Fruit fly (Drosophila melanogaster) whole organism, embryonic: ENCODE data around the gene CG4956.

Experiments
- Atf6 ChIP-seq: fragments of 200-800 bp; sonication (Bioruptor generic); IDR thresholded peaks from 2 replicates; pipeline ENCODE4 v1.3.6; 2022; ENCODE audit warnings: missing biosample characterization, missing genetic modification characterization
- Bdp1 ChIP-seq: fragments of 200-800 bp; sonication (Bioruptor generic); optimal IDR thresholded peaks from 3 replicates; lab custom pipeline; 2016; ENCODE audit warnings: missing biosample characterization, missing genetic modification characterization
- Bteb2 ChIP-seq: fragments of 200-800 bp; sonication (Bioruptor generic); optimal IDR thresholded peaks from 2 replicates; lab custom pipeline; 2016; ENCODE audit warnings: missing biosample characterization, missing genetic modification characterization
- CG10959 ChIP-seq: fragments of 200-800 bp; sonication (Bioruptor generic); IDR thresholded peaks from 2 replicates; pipeline ENCODE4 v1.3.6; 2022; ENCODE audit warnings: missing biosample characterization, missing genetic modification characterization
- CG12155 ChIP-seq: fragments of 200-800 bp; sonication (Bioruptor generic); optimal IDR thresholded peaks from 3 replicates; lab custom pipeline; 2016; ENCODE audit warnings: missing biosample characterization, missing genetic modification characterization
- CG12219 ChIP-seq: fragments of 200-800 bp; sonication (Bioruptor generic); optimal IDR thresholded peaks from 3 replicates; lab custom pipeline; 2018; ENCODE audit warnings: missing biosample characterization, mild to moderate bottlenecking, missing genetic modification characterization
- CG13424 ChIP-seq: fragments of 200-800 bp; sonication (Bioruptor generic); optimal IDR thresholded peaks from 2 replicates; lab custom pipeline; 2019; ENCODE audit warnings: missing biosample characterization, mild to moderate bottlenecking, missing genetic modification characterization, moderate library complexity
- CG14441 ChIP-seq: fragments of 200-800 bp; sonication (Bioruptor generic); IDR thresholded peaks from 2 replicates; pipeline ENCODE4 v1.3.6; 2022; ENCODE audit warnings: missing biosample characterization, missing genetic modification characterization
- CG15514 ChIP-seq: fragments of 200-800 bp; sonication (Bioruptor generic); optimal IDR thresholded peaks from 3 replicates; lab custom pipeline; 2017; ENCODE audit warnings: missing biosample characterization, missing genetic modification characterization, mild to moderate bottlenecking, moderate library complexity, missing genetic modification reagents
- CG16815 ChIP-seq: fragments of 200-800 bp; sonication (Bioruptor generic); optimal IDR thresholded peaks from 3 replicates; lab custom pipeline; 2017; ENCODE audit warnings: missing biosample characterization, mild to moderate bottlenecking, missing genetic modification characterization
- CG17568 ChIP-seq: fragments of 200-800 bp; sonication (Bioruptor generic); optimal IDR thresholded peaks from 2 replicates; lab custom pipeline; 2018; ENCODE audit warnings: missing biosample characterization, mild to moderate bottlenecking, missing genetic modification characterization, moderate library complexity
- CG32532 ChIP-seq: fragments of 200-800 bp; sonication (Bioruptor generic); IDR thresholded peaks from 2 replicates; pipeline ENCODE4 v1.3.6; 2022; ENCODE audit warnings: missing biosample characterization, missing genetic modification characterization
- CG34376 ChIP-seq: fragments of 200-800 bp; sonication (Bioruptor generic); optimal IDR thresholded peaks from 2 replicates; lab custom pipeline; 2018; ENCODE audit warnings: missing biosample characterization, mild to moderate bottlenecking, missing genetic modification characterization
- CG3838 ChIP-seq: fragments of 200-800 bp; sonication (Bioruptor generic); optimal IDR thresholded peaks from 3 replicates; lab custom pipeline; 2016; ENCODE audit warnings: missing biosample characterization, missing genetic modification characterization
- CG3847 ChIP-seq: fragments of 200-800 bp; sonication (Bioruptor generic); IDR thresholded peaks from 2 replicates; pipeline ENCODE4 v1.3.6; 2022; ENCODE audit warnings: missing biosample characterization, missing genetic modification characterization
- CG3995 ChIP-seq: fragments of 200-800 bp; sonication (Bioruptor generic); optimal IDR thresholded peaks from 3 replicates; lab custom pipeline; 2016; ENCODE audit warnings: missing biosample characterization, missing genetic modification characterization
- CG7357 ChIP-seq: fragments of 200-800 bp; sonication (Bioruptor generic); IDR thresholded peaks from 3 replicates; pipeline ENCODE4 v1.3.6; 2022; ENCODE audit warnings: missing biosample characterization, missing genetic modification characterization
- CG7928 ChIP-seq: fragments of 200-800 bp; sonication (Bioruptor generic); optimal IDR thresholded peaks from 2 replicates; lab custom pipeline; 2017; ENCODE audit warnings: missing biosample characterization, mild to moderate bottlenecking, missing genetic modification characterization
- CG8765 ChIP-seq: fragments of 200-800 bp; sonication (Bioruptor generic); IDR thresholded peaks from 2 replicates; pipeline ENCODE4 v1.3.6; 2022; ENCODE audit warnings: missing biosample characterization, missing genetic modification characterization
- CG9727 ChIP-seq: fragments of 200-800 bp; sonication (Bioruptor generic); optimal IDR thresholded peaks from 3 replicates; lab custom pipeline; 2017; ENCODE audit warnings: missing biosample characterization, mild to moderate bottlenecking, missing genetic modification characterization
- CG9876 ChIP-seq: fragments of 200-800 bp; sonication (Bioruptor generic); optimal IDR thresholded peaks from 2 replicates; lab custom pipeline; 2016; ENCODE audit warnings: missing biosample characterization, missing genetic modification characterization
- CTCF ChIP-seq: fragments of 200-800 bp; sonication (Bioruptor generic); optimal IDR thresholded peaks from 2 replicates; lab custom pipeline; 2017; ENCODE audit warnings: missing biosample characterization, mild to moderate bottlenecking, missing genetic modification characterization, moderate library complexity
- Dip2 ChIP-seq: fragments of 200-800 bp; sonication (Bioruptor generic); IDR thresholded peaks from 2 replicates; pipeline ENCODE4 v1.3.6; 2022; ENCODE audit warnings: missing biosample characterization, missing genetic modification characterization
- Doc2 ChIP-seq: fragments of 200-800 bp; sonication (Bioruptor generic); IDR thresholded peaks from 2 replicates; pipeline ENCODE4 v1.3.6; 2022; ENCODE audit warnings: missing biosample characterization, missing genetic modification characterization
- Dref ChIP-seq: fragments of 200-800 bp; sonication (Bioruptor generic); IDR thresholded peaks from 2 replicates; pipeline ENCODE4 v1.3.6; 2022; ENCODE audit warnings: missing biosample characterization, missing genetic modification characterization
- GATAe ChIP-seq: fragments of 200-800 bp; sonication (Bioruptor generic); conservative IDR thresholded peaks from 2 replicates; pipeline ENCODE4 v1.3.6; 2022; ENCODE audit warnings: missing biosample characterization, missing genetic modification characterization
- HLH4C ChIP-seq: fragments of 200-800 bp; sonication (Bioruptor generic); IDR thresholded peaks from 3 replicates; pipeline ENCODE4 v1.3.6; 2022; ENCODE audit warnings: missing biosample characterization, missing genetic modification characterization; ENCODE audit not compliant: partially characterized antibody
- Oaz ChIP-seq: fragments of 200-800 bp; sonication (Bioruptor generic); IDR thresholded peaks from 2 replicates; pipeline ENCODE4 v1.3.6; 2022; ENCODE audit warnings: missing biosample characterization, missing genetic modification characterization
- Pdp1 ChIP-seq, 2 experiments: fragments of 200-800 bp; sonication (Bioruptor generic); optimal IDR thresholded peaks; 3 replicates each; lab custom pipeline; 2016; ENCODE audit warnings: missing biosample characterization in 2 of 2, missing genetic modification characterization in 2 of 2, mild to moderate bottlenecking in 1 of 2, moderate library complexity in 1 of 2
- Rx ChIP-seq: fragments of 200-800 bp; sonication (Bioruptor generic); IDR thresholded peaks from 2 replicates; pipeline ENCODE4 v1.3.6; 2022; ENCODE audit warnings: missing biosample characterization, missing genetic modification characterization
- Scr ChIP-seq: fragments of 200-800 bp; sonication (Bioruptor generic); IDR thresholded peaks from 2 replicates; pipeline ENCODE4 v1.3.6; 2022; ENCODE audit warnings: missing biosample characterization, missing genetic modification characterization; ENCODE audit not compliant: partially characterized antibody
- Sry-δ ChIP-seq: fragments of 200-800 bp; sonication (Bioruptor generic); optimal IDR thresholded peaks from 2 replicates; lab custom pipeline; 2016; ENCODE audit warnings: missing biosample characterization, missing genetic modification characterization
- Stat92E ChIP-seq, 3 experiments: fragments of >200 bp in 2 of 3; fragments of 200-800 bp in 1 of 3; sonication (Bioruptor generic) in 1 of 3; optimal IDR thresholded peaks; 2 replicates each; lab custom pipeline; 2017 to 2019; ENCODE audit warnings: missing biosample characterization in 3 of 3, missing genetic modification characterization in 3 of 3, mild to moderate bottlenecking in 1 of 3, moderate library complexity in 1 of 3
- Trl ChIP-seq, 3 experiments: fragments of >200 bp in 2 of 3; fragments of 200-800 bp in 1 of 3; sonication (Bioruptor generic) in 1 of 3; optimal IDR thresholded peaks; 2 replicates in 1 of 3; 3 replicates in 2 of 3; lab custom pipeline; 2016 to 2017; ENCODE audit warnings: missing biosample characterization in 1 of 3, missing genetic modification characterization in 1 of 3
- Vsx1 ChIP-seq: fragments of 200-800 bp; sonication (Bioruptor generic); optimal IDR thresholded peaks from 2 replicates; lab custom pipeline; 2017; ENCODE audit warnings: missing biosample characterization, mild to moderate bottlenecking, missing genetic modification characterization, missing genetic modification reagents
- Xrp1 ChIP-seq: fragments of 200-800 bp; sonication (Bioruptor generic); IDR thresholded peaks from 2 replicates; pipeline ENCODE4 v1.3.6; 2022; ENCODE audit warnings: missing biosample characterization, missing genetic modification characterization
- ab ChIP-seq: fragments of 200-800 bp; sonication (Bioruptor generic); optimal IDR thresholded peaks from 2 replicates; lab custom pipeline; 2016; ENCODE audit warnings: missing biosample characterization, missing genetic modification characterization
- ash1 ChIP-seq: fragments of 200-800 bp; sonication (Bioruptor generic); optimal IDR thresholded peaks from 2 replicates; lab custom pipeline; 2018; ENCODE audit warnings: missing biosample characterization, mild to moderate bottlenecking, missing genetic modification characterization
- chif ChIP-seq, 2 experiments: fragments of 200-800 bp; sonication (Bioruptor generic); optimal IDR thresholded peaks; 3 replicates each; lab custom pipeline; 2016; ENCODE audit warnings: missing biosample characterization in 2 of 2, missing genetic modification characterization in 2 of 2
- chm ChIP-seq: fragments of 200-800 bp; sonication (Bioruptor generic); IDR thresholded peaks from 2 replicates; pipeline ENCODE4 v1.3.6; 2022; ENCODE audit warnings: missing biosample characterization, missing genetic modification characterization
- dati ChIP-seq: fragments of 200-800 bp; sonication (Bioruptor generic); IDR thresholded peaks from 2 replicates; pipeline ENCODE4 v1.3.6; 2022; ENCODE audit warnings: missing biosample characterization, missing genetic modification characterization
- fd3F ChIP-seq: fragments of 200-800 bp; sonication (Bioruptor generic); optimal IDR thresholded peaks from 2 replicates; lab custom pipeline; 2018; ENCODE audit warnings: missing biosample characterization, mild to moderate bottlenecking, missing genetic modification characterization, moderate library complexity
- gfzf ChIP-seq: fragments of 200-800 bp; sonication (Bioruptor generic); optimal IDR thresholded peaks from 2 replicates; lab custom pipeline; 2016; ENCODE audit warnings: missing biosample characterization, mild to moderate bottlenecking, missing genetic modification characterization, moderate library complexity
- lmd ChIP-seq: fragments of 200-800 bp; sonication (Bioruptor generic); IDR thresholded peaks from 2 replicates; pipeline ENCODE4 v1.3.6; 2022; ENCODE audit warnings: missing biosample characterization, missing genetic modification characterization
- mirr ChIP-seq: fragments of 200-800 bp; sonication (Bioruptor generic); optimal IDR thresholded peaks from 3 replicates; lab custom pipeline; 2018; ENCODE audit warnings: missing biosample characterization, mild to moderate bottlenecking, missing genetic modification characterization
- pho ChIP-seq: fragments of 200-800 bp; sonication (Bioruptor generic); optimal IDR thresholded peaks from 2 replicates; lab custom pipeline; 2016; ENCODE audit warnings: missing biosample characterization, missing genetic modification characterization
- salm ChIP-seq: fragments of 200-800 bp; sonication (Bioruptor generic); optimal IDR thresholded peaks from 2 replicates; lab custom pipeline; 2018; ENCODE audit warnings: missing biosample characterization, mild to moderate bottlenecking, missing genetic modification characterization
- sna ChIP-seq: fragments of 200-800 bp; sonication (Bioruptor generic); IDR thresholded peaks from 2 replicates; pipeline ENCODE4 v1.3.6; 2022; ENCODE audit warnings: missing biosample characterization, missing genetic modification characterization; ENCODE audit not compliant: partially characterized antibody
- tap ChIP-seq: fragments of 200-800 bp; optimal IDR thresholded peaks from 3 replicates; lab custom pipeline; 2019; ENCODE audit warnings: missing biosample characterization, mild to moderate bottlenecking, missing genetic modification characterization, moderate library complexity
- wdn ChIP-seq: fragments of 200-800 bp; sonication (Bioruptor generic); IDR thresholded peaks from 2 replicates; pipeline ENCODE4 v1.3.6; 2022; ENCODE audit warnings: missing biosample characterization, missing genetic modification characterization

Gene CG4956

dm6 chr3R:25737735-25738371 is 40.3 kb downstream of the CG4956 start (continued):
- TF ChIP-seq fd3F (GFP tag; lab: Kevin White, UChicago) (peak; percentile 70), Sry-δ (GFP tag; lab: Kevin White, UChicago) (peak; percentile 62), salm (tag; lab: Kevin White, UChicago) (peak; percentile 89), Rx (GFP tag; lab: Robert Waterston, UW) (peak; percentile 88), CG7357 (GFP tag; lab: Robert Waterston, UW) (peak; percentile 82), Vsx1 (GFP tag; lab: Kevin White, UChicago) (peak; percentile 82), CG7928 (GFP tag; lab: Kevin White, UChicago) (peak; percentile 47), dati (peak; percentile 87), Atf6 (peak; percentile 79), Doc2 (peak; percentile 38; the same call in 1 of the 2 replicates), CTCF (GFP tag; lab: Kevin White, UChicago) (peak; percentile 59), CG16815 (GFP tag; lab: Kevin White, UChicago) (peak; percentile 73), chif (GFP tag; optimal IDR thresholded peaks at IDR 0.05; lab: Kevin White, UChicago) (peak; percentile 92 to 95), CG17568 (peak; percentile 77), CG9727 (GFP tag; lab: Kevin White, UChicago) (peak; percentile 80), tap (peak; percentile 89), CG34376 (GFP tag; lab: Kevin White, UChicago) (peak; percentile 9), CG32532 (GFP tag; lab: Robert Waterston, UW) (peak; percentile 89), ab (GFP tag; lab: Kevin White, UChicago) (peak; percentile 88), Oaz (GFP tag; lab: Robert Waterston, UW) (0 out of 2 replicates have a peak, but pooled peaks have one; percentile 36), wdn (GFP tag; lab: Robert Waterston, UW) (peak; percentile 78), pho (GFP tag; lab: Kevin White, UChicago) (peak; percentile 80), ash1 (GFP tag; lab: Kevin White, UChicago) (no peak), Dip2 (GFP tag; lab: Robert Waterston, UW) (no peak), Dref (no peak), CG3847 (GFP tag; lab: Robert Waterston, UW) (peak; percentile 84), CG14441 (GFP tag; lab: Robert Waterston, UW) (peak; percentile 82), mirr (GFP tag; lab: Kevin White, UChicago) (no peak), sna (GFP tag; lab: Robert Waterston, UW) (no peak), GATAe (GFP tag; lab: Robert Waterston, UW) (no peak), Bdp1 (GFP tag; lab: Kevin White, UChicago) (peak; percentile 82), CG9876 (GFP tag; lab: Kevin White, UChicago) (peak; percentile 91), chm (GFP tag; lab: Robert Waterston, UW) (peak; percentile 92), CG10959 (GFP tag; lab: Robert Waterston, UW) (peak; percentile 84), CG15514 (GFP tag; lab: Kevin White, UChicago) (peak; percentile 59), CG12219 (GFP tag; lab: Kevin White, UChicago) (peak; percentile 86), gfzf (GFP tag; lab: Kevin White, UChicago) (no peak), Bteb2 (peak; percentile 86), CG8765 (GFP tag; lab: Robert Waterston, UW) (peak; percentile 76), HLH4C (GFP tag; lab: Robert Waterston, UW) (no peak), lmd (GFP tag; lab: Robert Waterston, UW) (peak; percentile 91), CG3995 (GFP tag; lab: Kevin White, UChicago) (peak; percentile 56), CG13424 (tag; lab: Kevin White, UChicago) (peak; percentile 93), Stat92E (GFP tag; optimal IDR thresholded peaks at IDR 0.05; lab: Kevin White, UChicago) (peak in 1 of 3 experiments; percentile 96), CG3838 (peak; percentile 75), Xrp1 (GFP tag; lab: Robert Waterston, UW) (peak; percentile 94), Scr (GFP tag; lab: Robert Waterston, UW) (no peak), Pdp1 (GFP tag; optimal IDR thresholded peaks at IDR 0.05; lab: Kevin White, UChicago) (peak; percentile 92 to 96), Trl (optimal IDR thresholded peaks at IDR 0.05; lab: Kevin White, UChicago) (peak; percentile 59 to 72), Trl (GFP tag; optimal IDR thresholded peaks at IDR 0.05; lab: Kevin White, UChicago) (peak; percentile 95), CG12155 (GFP tag; lab: Kevin White, UChicago) (peak; percentile 85)
